Worm (Caenorhabditis elegans): Measurements from ENCODE around the gene srv-27.

srv-27 gene

DNA sequence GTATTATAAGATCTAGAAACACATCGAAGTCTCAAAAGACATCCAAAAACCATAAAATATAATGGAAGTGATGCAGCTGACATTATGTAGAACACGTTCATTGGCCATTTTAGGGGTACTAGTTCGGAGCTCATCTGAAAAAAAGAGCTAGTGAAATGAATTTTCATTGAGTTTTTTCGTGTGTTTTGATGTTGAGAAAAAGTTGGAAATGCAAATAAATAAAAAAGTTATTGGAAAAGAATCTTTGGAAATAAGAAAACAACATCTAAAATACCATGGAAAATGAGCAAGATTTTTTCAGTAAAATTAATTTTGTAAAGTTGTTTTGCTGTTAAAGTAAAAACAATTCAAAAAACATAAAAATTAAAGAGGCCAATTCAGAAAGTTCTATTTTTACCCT, 7.4 kb downstream of the srv-27 start, which contains the start of gene srv-24:
Gene srv-24 (minus strand): TSS at position 101 of the 400 bp plus-strand sequence.
- TF ChIP-seq ceh-58 (GFP tag; IDR thresholded peaks at IDR 0.05) (no peak), nhr-27 (tag; optimal IDR thresholded peaks at IDR 0.05) (no peak), F52B5.7 (tag; optimal IDR thresholded peaks at IDR 0.05) (no peak), T26A5.8 (tag; optimal IDR thresholded peaks at IDR 0.05) (no peak), cebp-1 (GFP tag; IDR thresholded peaks at IDR 0.05) (no peak), cebp-1 (tag; optimal IDR thresholded peaks at IDR 0.05) (no peak), F49E8.2 (tag; optimal IDR thresholded peaks at IDR 0.05; ENCODE audit: insufficient read depth) (no peak), nfyb-1 (GFP tag; IDR thresholded peaks at IDR 0.05) (no peak), F23B12.7 (tag; optimal IDR thresholded peaks at IDR 0.05; ENCODE audit: insufficient read depth) (no peak), rec-8 (tag; optimal IDR thresholded peaks at IDR 0.05) (no peak), lir-1 (GFP tag; conservative IDR thresholded peaks at IDR 0.05) (no peak), mxl-1 (tag; optimal IDR thresholded peaks at IDR 0.05) (no peak), nfya-2 (GFP tag; IDR thresholded peaks at IDR 0.05) (no peak), madf-6 (GFP tag; IDR thresholded peaks at IDR 0.05) (no peak), sdz-38 (tag; optimal IDR thresholded peaks at IDR 0.05) (no peak), madf-10 (tag; optimal IDR thresholded peaks at IDR 0.05) (no peak), snpc-4 (GFP tag; optimal IDR thresholded peaks at IDR 0.05) (no peak), snpc-4 (tag; optimal IDR thresholded peaks at IDR 0.05) (no peak), F57C9.4 (tag; optimal IDR thresholded peaks at IDR 0.05) (no peak), Y67H2A.10 (GFP tag; conservative IDR thresholded peaks at IDR 0.05) (no peak), madf-3 (GFP tag; IDR thresholded peaks at IDR 0.05) (no peak)

DNA sequence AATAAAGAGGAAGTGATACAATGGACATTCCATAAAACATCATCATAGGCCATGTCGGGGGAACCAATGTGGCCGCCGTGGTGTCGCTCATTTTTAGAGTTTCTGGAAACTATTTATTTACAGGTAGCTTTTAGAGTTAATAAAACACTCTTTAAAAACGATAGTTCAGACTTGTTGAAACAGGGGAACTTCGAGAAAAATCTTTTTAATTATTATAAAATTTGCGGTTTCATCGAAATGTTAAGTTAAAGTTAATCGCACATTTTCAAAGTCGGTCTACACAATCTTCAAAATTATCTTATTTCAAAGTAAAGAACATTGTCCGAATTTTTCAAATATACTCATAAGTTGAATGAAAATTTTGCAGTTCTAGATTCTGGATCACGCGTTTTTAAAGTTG, 13.9 kb downstream of the srv-27 start, which contains the start of gene ops-1:
Gene ops-1 (minus strand): TSS at position 101 of the 400 bp plus-strand sequence.
- TF ChIP-seq lsl-1 (GFP tag; optimal IDR thresholded peaks at IDR 0.05) (no peak), cebp-1 (GFP tag; IDR thresholded peaks at IDR 0.05) (no peak), cebp-1 (tag; optimal IDR thresholded peaks at IDR 0.05) (no peak), ceh-58 (GFP tag; IDR thresholded peaks at IDR 0.05) (no peak), chd-7 (tag; optimal IDR thresholded peaks at IDR 0.05) (no peak), snpc-1.3 (tag; optimal IDR thresholded peaks at IDR 0.05; ENCODE audit: insufficient read depth) (no peak), mcd-1 (GFP tag; IDR thresholded peaks at IDR 0.05) (no peak), nhr-120 (GFP tag; IDR thresholded peaks at IDR 0.05) (no peak), Y53F4B.3 (GFP tag; IDR thresholded peaks at IDR 0.05) (no peak), attf-6 (GFP tag; IDR thresholded peaks at IDR 0.05) (no peak), attf-3 (GFP tag; conservative IDR thresholded peaks at IDR 0.05) (no peak)

ce11 chrIV:6282143-6282542, 16.0 kb downstream of the srv-27 start, which contains the start of gene srv-32:
Gene srv-32 (minus strand): TSS chrIV:6282243.
- TF ChIP-seq somi-1 (GFP tag; optimal IDR thresholded peaks at IDR 0.05) (no peak), F52B5.7 (tag; optimal IDR thresholded peaks at IDR 0.05) (no peak), egrh-3 (GFP tag; IDR thresholded peaks at IDR 0.05) (no peak), F55B11.4 (tag; optimal IDR thresholded peaks at IDR 0.05; ENCODE audit: borderline replicate concordance, insufficient read depth) (no peak), fkh-3 (tag; optimal IDR thresholded peaks at IDR 0.05) (no peak), rpc-1 (optimal IDR thresholded peaks at IDR 0.05) (no peak), rpc-1 (tag; optimal IDR thresholded peaks at IDR 0.05) (no peak), nhr-90 (tag; optimal IDR thresholded peaks at IDR 0.05) (no peak), hmg-20 (GFP tag; IDR thresholded peaks at IDR 0.05) (no peak), ztf-3 (GFP tag; optimal IDR thresholded peaks at IDR 0.05) (no peak), rcor-1 (GFP tag; IDR thresholded peaks at IDR 0.05) (no peak), ceh-100 (GFP tag; IDR thresholded peaks at IDR 0.05) (no peak)
